Worm (Caenorhabditis elegans): ENCODE results near the gene K02E11.5.

The K02E11.5 gene

DNA sequence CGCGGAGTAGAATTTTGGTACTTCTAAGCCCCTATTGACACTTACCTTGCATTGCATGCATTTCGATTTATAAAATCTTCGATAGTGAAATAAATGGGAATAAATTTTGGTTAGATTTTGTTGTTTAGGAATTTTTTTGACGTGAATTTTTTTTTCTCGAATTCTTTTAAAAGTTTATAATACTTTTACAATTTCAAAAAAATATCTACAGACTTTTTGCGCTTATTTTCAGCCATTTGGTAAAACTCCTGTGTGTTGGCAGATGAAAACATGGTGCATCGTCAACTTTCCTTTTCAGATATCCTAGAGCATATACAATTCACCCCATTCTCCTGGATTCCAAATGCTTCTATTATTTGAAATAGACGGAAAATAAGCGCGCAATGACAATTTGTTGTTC lies 38.5 kb downstream of the K02E11.5 start, which contains the start of gene F14D7.18:
F14D7.18 (minus strand) TSS at position 101 of the 400 bp plus-strand sequence.
- TF ChIP-seq dao-5 (tag; optimal IDR thresholded peaks at IDR 0.05) (no peak), him-1 (tag; optimal IDR thresholded peaks at IDR 0.05) (no peak), W03F9.2 (tag; optimal IDR thresholded peaks at IDR 0.05) (no peak)

DNA sequence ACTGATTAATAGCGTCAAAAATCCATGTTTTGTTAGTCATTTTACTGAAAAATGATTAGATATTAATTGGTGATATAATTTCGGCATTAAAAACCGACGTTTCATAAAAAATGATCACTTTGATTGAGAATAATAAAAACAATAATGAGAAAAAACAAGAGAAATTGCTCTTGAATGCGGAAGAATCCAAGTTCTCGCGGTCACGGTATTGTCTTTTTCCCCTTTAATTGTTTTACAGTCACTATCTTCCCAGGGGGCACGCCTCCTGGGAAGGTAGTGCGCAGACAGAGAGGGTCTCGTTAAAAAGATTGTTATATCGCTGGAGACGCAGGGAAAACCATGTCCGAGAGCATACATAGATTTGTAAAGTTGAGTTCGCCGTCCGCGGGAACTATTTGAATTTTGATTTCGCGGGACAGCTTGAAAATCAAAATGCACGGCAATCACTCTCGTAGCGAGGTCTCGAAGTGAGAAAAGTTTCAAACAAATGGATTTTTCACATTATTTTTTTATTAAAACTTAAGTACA lies 41.6 kb downstream of the K02E11.5 start, which contains the start of gene F14D7.2:
F14D7.2 (minus strand) TSS at position 51 of the 528 bp plus-strand sequence.
- no peak for TF ChIP-seq dao-5 (tag; optimal IDR thresholded peaks at IDR 0.05)
- no peak for TF ChIP-seq him-1 (tag; optimal IDR thresholded peaks at IDR 0.05)
- no peak for TF ChIP-seq W03F9.2 (tag; optimal IDR thresholded peaks at IDR 0.05)

DNA sequence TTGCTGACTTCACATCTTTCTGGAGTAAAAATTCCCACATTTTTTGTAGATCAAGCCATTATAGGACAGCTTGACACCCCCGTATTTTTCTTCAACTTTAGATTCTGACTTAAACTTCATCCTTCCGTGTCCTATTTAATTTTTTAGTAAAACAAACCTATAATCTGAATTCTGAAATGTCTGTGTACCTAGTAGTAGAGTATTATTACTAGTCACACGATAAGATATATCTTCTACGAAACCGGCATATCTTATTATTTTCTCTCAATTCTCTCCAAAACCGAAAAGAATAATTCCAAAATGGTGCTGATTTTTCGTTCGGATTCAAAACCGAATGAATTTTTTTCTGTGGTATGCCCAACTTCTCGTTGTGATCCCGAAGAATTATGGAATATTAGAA lies 42.3 kb downstream of the K02E11.5 start, which contains the start of gene F14D7.9:
F14D7.9 (plus strand) TSS at position 301 of the 400 bp plus-strand sequence.
- TF ChIP-seq W03F9.2 (tag; optimal IDR thresholded peaks at IDR 0.05): no peak
- TF ChIP-seq him-1 (tag; optimal IDR thresholded peaks at IDR 0.05): no peak
- TF ChIP-seq dao-5 (tag; optimal IDR thresholded peaks at IDR 0.05): no peak

DNA sequence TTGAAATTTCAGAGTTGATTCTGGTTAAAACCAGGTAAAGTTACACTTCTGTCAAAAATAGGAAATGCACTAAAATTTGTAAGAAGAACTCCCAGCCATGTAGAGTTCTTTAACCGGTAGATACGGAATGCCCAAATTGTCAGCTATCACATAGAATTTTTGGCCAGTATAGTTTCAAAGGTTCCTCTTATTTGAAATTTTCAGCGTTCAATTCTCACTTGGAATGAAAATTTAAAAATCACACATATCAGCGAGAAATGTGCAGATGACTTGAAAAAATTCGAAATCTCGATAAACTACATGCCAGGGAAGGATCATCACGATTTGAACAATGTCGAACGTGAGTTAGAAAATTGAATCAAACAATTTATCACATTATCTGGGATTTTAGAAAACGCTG lies 44.4 kb downstream of the K02E11.5 start, which contains the start of gene F14D7.3:
F14D7.3 (plus strand) TSS at position 301 of the 400 bp plus-strand sequence.
- no peak for TF ChIP-seq him-1 (tag; optimal IDR thresholded peaks at IDR 0.05)
- TF ChIP-seq W03F9.2 (tag; optimal IDR thresholded peaks at IDR 0.05): no peak
- no peak for TF ChIP-seq dao-5 (tag; optimal IDR thresholded peaks at IDR 0.05)

DNA sequence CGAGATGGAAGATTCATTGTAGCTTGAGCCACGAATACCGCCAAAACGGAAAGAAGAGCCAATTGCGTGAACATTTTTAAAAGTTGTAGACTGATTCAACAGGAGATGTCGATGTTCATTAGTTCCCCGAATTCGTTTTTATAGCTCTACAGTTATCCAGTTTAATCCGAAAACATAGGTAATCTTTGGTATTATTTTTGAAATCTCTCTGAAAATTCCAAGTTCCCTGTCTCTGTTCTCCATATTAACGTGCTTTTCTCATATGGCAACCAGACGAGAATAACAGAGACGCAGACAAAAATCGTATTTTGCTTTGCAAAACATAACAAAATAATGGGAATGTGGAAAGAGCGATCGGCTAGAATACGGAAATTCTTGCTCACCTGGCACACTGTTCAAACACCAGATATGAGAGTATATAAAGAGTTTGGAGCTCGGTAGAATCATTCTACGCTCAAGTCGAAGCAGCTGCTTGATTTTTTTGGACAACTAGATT lies 47.5 kb downstream of the K02E11.5 start, which contains the start of the genes spig-3 and F14D7.12:
spig-3 (minus strand) TSS at position 101 of the 496 bp plus-strand sequence.
F14D7.12 (plus strand) TSS at position 446 of the 496 bp plus-strand sequence.
- TF ChIP-seq dao-5 (tag; optimal IDR thresholded peaks at IDR 0.05) (no peak), W03F9.2 (tag; optimal IDR thresholded peaks at IDR 0.05) (no peak), him-1 (tag; optimal IDR thresholded peaks at IDR 0.05) (no peak)

DNA sequence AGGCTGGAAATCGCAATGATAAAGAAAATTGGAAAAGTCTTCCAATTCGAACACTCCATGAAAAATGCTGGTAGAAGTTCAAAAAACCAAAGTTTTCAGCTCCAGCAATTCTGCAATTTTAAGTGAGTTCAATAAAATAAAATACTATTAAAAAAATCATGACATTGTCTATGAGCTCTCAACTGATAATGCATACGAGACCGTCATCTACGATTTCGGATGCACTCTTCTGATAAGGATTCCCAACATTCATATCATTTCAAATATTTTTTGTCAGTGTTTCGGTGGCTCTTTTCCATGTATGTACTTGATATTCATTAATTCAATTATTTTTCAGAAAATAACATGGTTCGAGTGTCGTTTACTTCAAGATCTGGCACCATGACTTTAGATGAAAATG lies 49.0 kb downstream of the K02E11.5 start, which contains the start of gene F14D7.6:
F14D7.6 (plus strand) TSS at position 338 of the 400 bp plus-strand sequence.
- no peak for TF ChIP-seq him-1 (tag; optimal IDR thresholded peaks at IDR 0.05)
- TF ChIP-seq dao-5 (tag; optimal IDR thresholded peaks at IDR 0.05): no peak
- no peak for TF ChIP-seq W03F9.2 (tag; optimal IDR thresholded peaks at IDR 0.05)

Data from whole organism, L4/young adult.